Fruit fly (Drosophila melanogaster): ENCODE data around the gene TTLL1B.
A peak's percentile ranks its signal among the peaks of the same experiment; 100 is the strongest.

TTLL1B gene

DNA sequence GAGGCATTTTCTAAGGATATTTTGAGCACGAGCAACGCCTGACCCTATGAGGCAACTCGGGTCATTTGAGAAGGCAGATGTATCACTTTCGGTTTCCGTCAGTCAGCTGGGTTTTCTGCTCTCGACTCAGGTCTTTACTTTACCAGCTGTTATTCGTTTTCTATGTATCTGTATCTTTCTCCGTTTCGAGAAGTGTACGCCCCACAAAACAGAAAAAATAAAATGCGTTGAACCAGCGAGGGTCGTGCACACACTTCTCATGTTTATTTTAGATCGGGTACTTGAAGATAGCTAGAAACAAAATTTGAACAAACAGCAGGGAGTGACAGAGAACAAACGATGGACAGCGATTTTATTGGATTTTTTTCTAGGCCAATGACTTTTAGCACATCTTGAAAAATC lies 34.2 kb upstream of the TTLL1B start (continued):
- TF ChIP-seq Optix (GFP tag; IDR thresholded peaks at IDR 0.05) (no peak), phol (tag; optimal IDR thresholded peaks at IDR 0.05) (no peak), lbe (GFP tag; optimal IDR thresholded peaks at IDR 0.05) (no peak), CG3838 (GFP tag; optimal IDR thresholded peaks at IDR 0.05) (peak; percentile 15), Rx (GFP tag; IDR thresholded peaks at IDR 0.05) (no peak), Jarid2 (GFP tag; optimal IDR thresholded peaks at IDR 0.05) (no peak), CG1529 (GFP tag; optimal IDR thresholded peaks at IDR 0.05) (peak; percentile 7), Sin3A (optimal IDR thresholded peaks at IDR 0.05) (no peak), CG4404 (GFP tag; IDR thresholded peaks at IDR 0.05) (no peak), Rfx (GFP tag; IDR thresholded peaks at IDR 0.05) (no peak), sens-2 (GFP tag; IDR thresholded peaks at IDR 0.05) (no peak; the same call in 1 of the 2 replicates), TFAM (GFP tag; optimal IDR thresholded peaks at IDR 0.05) (no peak), CG2199 (GFP tag; IDR thresholded peaks at IDR 0.05) (peak; percentile 78; the same call in 1 of the 3 replicates), psq (GFP tag; optimal IDR thresholded peaks at IDR 0.05) (no peak), cas (GFP tag; IDR thresholded peaks at IDR 0.05) (no peak), CG17385 (GFP tag; optimal IDR thresholded peaks at IDR 0.05) (no peak), CG1603 (tag; optimal IDR thresholded peaks at IDR 0.05) (peak; percentile 16), zen (tag; optimal IDR thresholded peaks at IDR 0.05) (peak; percentile 31), dmrt11E (tag; optimal IDR thresholded peaks at IDR 0.05) (peak; percentile 64), Chrac-16 (GFP tag; optimal IDR thresholded peaks at IDR 0.05) (peak; percentile 20), D (optimal IDR thresholded peaks at IDR 0.05) (no peak), D (GFP tag; optimal IDR thresholded peaks at IDR 0.05) (peak; percentile 23), YL-1 (GFP tag; optimal IDR thresholded peaks at IDR 0.05) (no peak), nmo (GFP tag; optimal IDR thresholded peaks at IDR 0.05) (no peak), CG7963 (GFP tag; IDR thresholded peaks at IDR 0.05; ENCODE audit: partially characterized antibody) (no peak), crc (GFP tag; optimal IDR thresholded peaks at IDR 0.05) (no peak), CG18262 (tag; optimal IDR thresholded peaks at IDR 0.05) (peak; percentile 31), CG2678 (tag; optimal IDR thresholded peaks at IDR 0.05) (peak; percentile 13), H2.0 (GFP tag; IDR thresholded peaks at IDR 0.05) (no peak), MTF-1 (GFP tag; optimal IDR thresholded peaks at IDR 0.05; ENCODE audit: borderline replicate concordance) (no peak), CG8765 (GFP tag; IDR thresholded peaks at IDR 0.05) (no peak), CG14860 (GFP tag; IDR thresholded peaks at IDR 0.05; ENCODE audit: partially characterized antibody) (no peak), CG10147 (GFP tag; optimal IDR thresholded peaks at IDR 0.05) (no peak), pb (GFP tag; optimal IDR thresholded peaks at IDR 0.05) (no peak), zf30C (GFP tag; optimal IDR thresholded peaks at IDR 0.05) (peak; percentile 85), emc (GFP tag; optimal IDR thresholded peaks at IDR 0.05) (no peak), CG1233 (GFP tag; optimal IDR thresholded peaks at IDR 0.05) (no peak), oc (tag; optimal IDR thresholded peaks at IDR 0.05) (no peak), BtbVII (GFP tag; optimal IDR thresholded peaks at IDR 0.05) (peak; percentile 9), ac (GFP tag; optimal IDR thresholded peaks at IDR 0.05) (peak; percentile 75), gro (GFP tag; optimal IDR thresholded peaks at IDR 0.05) (no peak), ato (GFP tag; IDR thresholded peaks at IDR 0.05; ENCODE audit: partially characterized antibody) (no peak), CG8944 (GFP tag; optimal IDR thresholded peaks at IDR 0.05) (no peak), jing (GFP tag; optimal IDR thresholded peaks at IDR 0.05) (no peak), Aef1 (GFP tag; IDR thresholded peaks at IDR 0.05) (no peak), Blimp-1 (GFP tag; optimal IDR thresholded peaks at IDR 0.05) (peak; percentile 69), CG12299 (tag; optimal IDR thresholded peaks at IDR 0.05) (no peak), CG6689 (GFP tag; IDR thresholded peaks at IDR 0.05) (0 out of 2 replicates have a peak, but pooled peaks have one; percentile 13), dati (GFP tag; IDR thresholded peaks at IDR 0.05) (no peak), Usf (GFP tag; optimal IDR thresholded peaks at IDR 0.05) (no peak), Hr3 (GFP tag; optimal IDR thresholded peaks at IDR 0.05) (peak; percentile 12), da (GFP tag; optimal IDR thresholded peaks at IDR 0.05) (no peak)

Data from whole organism, embryonic.